Worm (Caenorhabditis elegans): Measurements from ENCODE around the gene pot-2.

Gene pot-2

DNA sequence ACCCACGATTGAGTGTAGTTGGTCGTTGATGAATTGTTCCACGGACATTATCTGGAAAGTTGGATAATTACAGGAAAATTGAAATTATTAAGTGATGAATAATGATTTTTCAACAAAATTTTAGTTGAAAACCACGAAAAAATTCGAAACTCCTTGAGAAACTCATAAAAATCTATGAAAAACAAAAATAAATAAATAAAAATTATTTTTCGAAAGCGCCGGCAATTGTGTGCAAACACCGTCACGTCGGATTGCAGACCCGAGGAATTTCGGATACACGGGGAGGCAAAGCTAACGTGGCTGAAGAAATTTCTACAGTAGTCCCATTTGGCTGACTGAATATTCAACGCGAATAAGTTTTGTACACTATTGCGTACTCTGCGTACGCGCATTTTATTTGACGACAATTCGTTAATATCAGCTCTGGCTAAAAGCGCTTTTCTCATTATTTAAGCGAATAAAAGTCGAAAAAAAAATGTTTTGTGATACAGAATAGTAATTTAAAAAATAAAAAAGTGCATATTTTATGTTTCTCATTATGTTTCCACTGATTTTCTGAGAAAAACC is 37.7 kb downstream of the pot-2 start, which contains the start of gene mog-4 (continued):
- peak; percentile 100 for TF ChIP-seq ztf-6 (GFP tag; IDR thresholded peaks at IDR 0.05)
- TF ChIP-seq let-607 (tag; optimal IDR thresholded peaks at IDR 0.05) = peak; percentile 97 to 98
- TF ChIP-seq D2030.7 (GFP tag; IDR thresholded peaks at IDR 0.05) = peak; percentile 100
- TF ChIP-seq rcor-1 (GFP tag; IDR thresholded peaks at IDR 0.05) = peak; percentile 99
- TF ChIP-seq ceh-100 (GFP tag; IDR thresholded peaks at IDR 0.05) = peak; percentile 96
- peak; percentile 84 for TF ChIP-seq repo-1 (tag; optimal IDR thresholded peaks at IDR 0.05)
- TF ChIP-seq K12H6.12 (tag; optimal IDR thresholded peaks at IDR 0.05) = peak; percentile 97
- TF ChIP-seq efl-1 (GFP tag; optimal IDR thresholded peaks at IDR 0.05) = peak; percentile 65

DNA sequence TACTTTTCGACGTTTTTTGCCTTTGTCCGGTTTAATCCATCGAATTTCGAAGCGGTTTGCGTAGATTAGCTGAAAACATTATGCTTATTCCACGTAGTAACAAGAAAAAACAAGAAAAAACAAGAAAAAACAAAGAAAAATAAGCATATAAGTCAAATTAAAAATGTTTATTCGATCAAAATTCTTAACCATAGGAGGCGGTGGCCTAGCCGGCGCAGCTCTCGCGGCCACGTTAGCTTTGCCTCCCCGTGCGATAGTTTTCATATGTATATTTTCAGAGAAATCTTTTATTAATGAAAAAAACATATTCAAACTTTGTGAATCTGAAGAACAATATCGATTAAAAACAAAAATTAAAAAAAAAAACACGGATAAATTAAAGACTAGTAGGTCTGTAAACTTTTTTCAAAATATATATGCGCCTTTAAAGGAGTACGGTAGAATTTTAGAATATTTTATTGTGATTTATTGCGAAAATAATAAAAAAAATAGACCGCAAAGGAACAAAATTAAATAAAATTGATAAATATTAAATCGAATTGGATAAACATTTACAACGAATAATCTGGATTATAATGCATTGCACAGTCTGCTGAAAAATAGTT is 39.9 kb downstream of the pot-2 start:
- TF ChIP-seq hmg-1.2 (GFP tag; IDR thresholded peaks at IDR 0.05) (peak; percentile 97), ceh-91 (GFP tag; IDR thresholded peaks at IDR 0.05) (peak; percentile 40; the same call in 1 of the 2 replicates), ztf-28 (GFP tag; IDR thresholded peaks at IDR 0.05) (0 out of 2 replicates have a peak, but pooled peaks have one; percentile 36), D2030.7 (GFP tag; IDR thresholded peaks at IDR 0.05) (peak; percentile 43; the same call in 1 of the 2 replicates), madf-6 (GFP tag; IDR thresholded peaks at IDR 0.05) (peak; percentile 70), xnd-1 (tag; optimal IDR thresholded peaks at IDR 0.05) (peak; percentile 79), lsl-1 (GFP tag; optimal IDR thresholded peaks at IDR 0.05) (peak; percentile 78), egrh-3 (GFP tag; IDR thresholded peaks at IDR 0.05) (peak; percentile 53; the same call in 1 of the 2 replicates), F33H1.4 (GFP tag; IDR thresholded peaks at IDR 0.05) (peak; percentile 38; the same call in 1 of the 2 replicates), mcd-1 (GFP tag; IDR thresholded peaks at IDR 0.05) (0 out of 2 replicates have a peak, but pooled peaks have one; percentile 35), madf-8 (GFP tag; conservative IDR thresholded peaks at IDR 0.05) (peak; percentile 80), dox-1 (GFP tag; IDR thresholded peaks at IDR 0.05) (peak; percentile 70)

DNA sequence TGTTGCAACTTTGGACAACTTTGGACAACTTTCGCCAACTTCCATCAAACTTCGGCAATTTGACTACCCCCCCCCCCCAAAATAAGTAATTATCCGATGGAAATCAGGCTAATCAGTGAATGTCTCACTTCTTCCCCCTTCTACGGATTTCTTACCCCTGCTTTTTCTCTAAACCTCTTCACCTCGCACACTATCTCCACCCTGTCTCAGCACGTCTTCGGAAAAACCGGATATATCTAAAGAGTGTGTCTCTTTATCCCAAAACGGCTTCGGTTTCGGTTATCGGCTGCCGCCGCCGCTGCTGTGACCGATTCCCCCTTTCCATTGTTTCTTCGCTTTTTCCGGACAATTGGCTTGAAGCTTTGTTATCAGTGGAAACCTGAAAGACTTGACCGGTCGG is 43.8 kb downstream of the pot-2 start:
- no peak for TF ChIP-seq die-1 (tag; optimal IDR thresholded peaks at IDR 0.05)
- no peak for TF ChIP-seq tbp1 (GFP tag; optimal IDR thresholded peaks at IDR 0.05)
- TF ChIP-seq athp-1 (tag; optimal IDR thresholded peaks at IDR 0.05) = no peak
- TF ChIP-seq rec-8 (tag; optimal IDR thresholded peaks at IDR 0.05) = no peak
- TF ChIP-seq cebp-2 (GFP tag; IDR thresholded peaks at IDR 0.05) = no peak
- TF ChIP-seq hmg-1.2 (GFP tag; IDR thresholded peaks at IDR 0.05) = peak; percentile 55
- TF ChIP-seq F10E7.11 (tag; optimal IDR thresholded peaks at IDR 0.05) = no peak

DNA sequence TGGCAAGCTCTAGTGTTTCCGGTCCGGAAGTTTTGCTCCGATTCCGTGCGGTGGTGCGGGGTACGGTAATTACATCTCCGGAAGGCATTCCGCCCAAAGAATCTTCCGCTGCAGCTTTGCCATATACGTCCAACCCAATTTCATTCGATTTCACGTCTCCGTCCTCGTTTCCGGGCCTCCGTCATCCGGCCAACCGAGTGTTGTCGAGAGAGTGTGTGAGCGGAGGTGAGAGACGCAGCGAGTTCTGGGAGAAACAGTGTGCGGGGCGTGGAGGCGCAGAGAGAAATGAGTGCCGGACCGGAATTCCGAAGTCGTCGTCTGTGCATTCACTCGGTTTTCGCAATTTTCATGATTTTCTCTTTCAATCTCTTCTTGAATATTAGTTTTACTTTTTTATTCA is 45.3 kb downstream of the pot-2 start:
- TF ChIP-seq zfh-2 (GFP tag; conservative IDR thresholded peaks at IDR 0.05) (peak; percentile 91), cebp-1 (GFP tag; IDR thresholded peaks at IDR 0.05) (no peak), cebp-1 (tag; optimal IDR thresholded peaks at IDR 0.05) (no peak), ztf-6 (GFP tag; IDR thresholded peaks at IDR 0.05) (no peak), egrh-3 (GFP tag; IDR thresholded peaks at IDR 0.05) (peak; percentile 58), K12H6.12 (tag; optimal IDR thresholded peaks at IDR 0.05) (peak; percentile 1), hmg-1.2 (GFP tag; IDR thresholded peaks at IDR 0.05) (peak; percentile 98), nhr-90 (tag; optimal IDR thresholded peaks at IDR 0.05) (no peak), ceh-91 (GFP tag; IDR thresholded peaks at IDR 0.05) (no peak)

DNA sequence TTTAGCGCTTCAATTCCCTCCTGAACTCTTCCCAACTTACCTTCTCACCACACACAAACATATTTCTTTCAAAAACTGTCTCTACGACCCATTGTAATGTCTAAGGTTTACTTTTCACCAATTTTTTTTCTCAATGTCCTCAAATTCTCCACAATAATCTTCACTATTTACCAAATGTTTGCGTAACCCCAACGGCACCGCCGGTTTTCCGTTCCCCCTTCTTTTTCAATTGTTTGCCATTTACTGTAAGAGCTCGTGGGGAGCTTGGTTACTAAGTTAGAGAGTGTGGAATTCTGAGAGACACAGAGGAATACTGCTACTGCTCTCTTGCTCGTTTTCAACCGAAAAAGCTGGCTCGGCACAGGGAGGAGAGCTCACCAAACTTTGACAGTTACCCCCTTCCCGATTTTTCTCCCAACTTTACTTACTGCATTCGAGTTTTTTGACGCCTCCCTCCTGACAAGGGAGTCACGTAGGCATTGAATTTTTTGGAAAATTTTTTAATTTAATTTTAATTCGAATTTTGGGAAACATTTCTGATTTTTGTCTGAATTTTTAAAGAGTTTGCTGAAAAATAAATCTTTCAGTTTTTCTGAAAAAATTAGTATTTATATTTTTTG is 46.7 kb downstream of the pot-2 start:
- TF ChIP-seq dox-1 (GFP tag; IDR thresholded peaks at IDR 0.05) (no peak), F39B2.1 (GFP tag; IDR thresholded peaks at IDR 0.05) (no peak), F49E8.2 (tag; optimal IDR thresholded peaks at IDR 0.05; ENCODE audit: insufficient read depth) (no peak), snpc-4 (GFP tag; optimal IDR thresholded peaks at IDR 0.05) (no peak), snpc-4 (tag; optimal IDR thresholded peaks at IDR 0.05) (no peak), mcd-1 (GFP tag; IDR thresholded peaks at IDR 0.05) (no peak)

All from whole organism, young adult.